Worm (Caenorhabditis elegans) whole organism, early embryonic: Measurements from ENCODE around the gene sax-2.

ENCODE experiments used
- B0310.2 ChIP-seq: sonication (generic microtip); optimal IDR thresholded peaks from 2 replicates; lab custom pipeline; 2016; ENCODE audit warnings: mild to moderate bottlenecking, missing genetic modification characterization, missing compliant biosample characterization
- F13C5.2 ChIP-seq: sonication (generic microtip); optimal IDR thresholded peaks from 2 replicates; lab custom pipeline; 2017; ENCODE audit warnings: mild to moderate bottlenecking, missing genetic modification characterization, inconsistent platforms, missing compliant biosample characterization
- aly-1 ChIP-seq: sonication (generic microtip); optimal IDR thresholded peaks from 2 replicates; lab custom pipeline; 2016; ENCODE audit warnings: missing genetic modification characterization, missing compliant biosample characterization
- ama-1 ChIP-seq: fragments of 150-350 bp; optimal IDR thresholded peaks from 2 replicates; lab custom pipeline; 2014
- ceh-13 ChIP-seq: fragments of 200-800 bp; sonication (Bioruptor generic); optimal IDR thresholded peaks from 2 replicates; lab custom pipeline; 2018; ENCODE audit warnings: mild to moderate bottlenecking, missing genetic modification characterization, missing compliant biosample characterization
- ceh-36 ChIP-seq: sonication (generic microtip); optimal IDR thresholded peaks from 2 replicates; lab custom pipeline; 2016; ENCODE audit warnings: missing genetic modification characterization, inconsistent platforms, missing compliant biosample characterization
- ets-7 ChIP-seq: sonication (generic microtip); optimal IDR thresholded peaks from 2 replicates; lab custom pipeline; 2016; ENCODE audit warnings: missing genotype, missing genetic modification characterization, missing compliant biosample characterization
- flt-1 ChIP-seq: fragments of 200-800 bp; sonication (Bioruptor generic); IDR thresholded peaks from 2 replicates; pipeline ENCODE4 v1.3.6; 2022; ENCODE audit warnings: missing genetic modification characterization, missing compliant biosample characterization
- hmbx-1 ChIP-seq: sonication (generic microtip); optimal IDR thresholded peaks from 2 replicates; lab custom pipeline; 2016; ENCODE audit warnings: mild to moderate bottlenecking, missing genetic modification characterization, missing compliant biosample characterization
- hmg-4 ChIP-seq: fragments of 200-800 bp; sonication (Bioruptor generic); optimal IDR thresholded peaks from 2 replicates; lab custom pipeline; 2018; ENCODE audit warnings: mild to moderate bottlenecking, missing genetic modification characterization, missing compliant biosample characterization
- hnd-1 ChIP-seq: sonication (generic microtip); optimal IDR thresholded peaks from 2 replicates; lab custom pipeline; 2016; ENCODE audit warnings: missing genetic modification characterization, missing compliant biosample characterization
- pes-1 ChIP-seq: fragments of 200-800 bp; sonication (Bioruptor generic); IDR thresholded peaks from 2 replicates; pipeline ENCODE4 v1.3.6; 2022; ENCODE audit warnings: missing genetic modification reagents, missing genetic modification characterization, missing compliant biosample characterization
- scrt-1 ChIP-seq: fragments of 200-800 bp; sonication (Bioruptor generic); IDR thresholded peaks from 2 replicates; pipeline ENCODE4 v1.3.6; 2022; ENCODE audit warnings: missing genetic modification characterization, missing compliant biosample characterization
- sea-1 ChIP-seq: fragments of 200-800 bp; sonication (Bioruptor generic); conservative IDR thresholded peaks from 2 replicates; pipeline ENCODE4 v1.3.6; 2022; ENCODE audit warnings: missing genetic modification characterization, missing compliant biosample characterization
- tbx-11 ChIP-seq: fragments of 200-800 bp; sonication (Bioruptor generic); IDR thresholded peaks from 2 replicates; pipeline ENCODE4 v1.3.6; 2022; ENCODE audit warnings: missing genetic modification characterization, missing compliant biosample characterization
- tbx-37 ChIP-seq: fragments of 200-800 bp; sonication (Bioruptor generic); conservative IDR thresholded peaks from 2 replicates; pipeline ENCODE4 v1.3.6; 2022; ENCODE audit warnings: missing genetic modification reagents, missing genetic modification characterization, missing compliant biosample characterization
- tra-4 ChIP-seq: sonication (generic microtip); optimal IDR thresholded peaks from 2 replicates; lab custom pipeline; 2017; ENCODE audit warnings: missing genetic modification characterization, missing compliant biosample characterization

The sax-2 gene

ce11 chrIII:5129261-5129660 lies 19.8 kb downstream of the sax-2 start:
- TF ChIP-seq ets-7 (tag; lab: Kevin White, UChicago) (no peak), B0310.2 (tag; lab: Kevin White, UChicago) (no peak), aly-1 (tag; lab: Kevin White, UChicago) (no peak), hnd-1 (tag; lab: Kevin White, UChicago) (no peak), ceh-36 (no peak), ceh-13 (no peak)

ce11 chrIII:5130654-5131053 lies 21.2 kb downstream of the sax-2 start:
- TF ChIP-seq flt-1 (GFP tag; lab: Robert Waterston, UW) (no peak), hmbx-1 (tag; lab: Kevin White, UChicago) (no peak), ceh-36 (no peak), pes-1 (no peak), aly-1 (tag; lab: Kevin White, UChicago) (no peak), ets-7 (tag; lab: Kevin White, UChicago) (no peak), B0310.2 (tag; lab: Kevin White, UChicago) (no peak)

- no peak for TF ChIP-seq flt-1 (GFP tag; lab: Robert Waterston, UW)
- TF ChIP-seq ceh-13 = no peak
- TF ChIP-seq tbx-37 (GFP tag; lab: Robert Waterston, UW) = no peak
- no peak for TF ChIP-seq aly-1 (tag; lab: Kevin White, UChicago)
- TF ChIP-seq sea-1 (GFP tag; lab: Robert Waterston, UW) = no peak
- TF ChIP-seq ets-7 (tag; lab: Kevin White, UChicago) = no peak
- TF ChIP-seq ama-1 (lab: Kevin White, UChicago) = no peak
- no peak for TF ChIP-seq hmg-4 (GFP tag; lab: Kevin White, UChicago)
These were observed 25.0 kb downstream of the sax-2 start for ce11 chrIII:5134506-5134905.

ce11 chrIII:5136033-5136597 lies 26.6 kb downstream of the sax-2 start, which contains the start of gene tbx-2:
tbx-2 (minus strand) TSS chrIII:5136296.
- TF ChIP-seq ets-7 (tag; lab: Kevin White, UChicago) = no peak
- TF ChIP-seq ama-1 (lab: Kevin White, UChicago) = no peak
- no peak for TF ChIP-seq tbx-37 (GFP tag; lab: Robert Waterston, UW)
- TF ChIP-seq tra-4 (tag; lab: Kevin White, UChicago) = no peak
- TF ChIP-seq aly-1 (tag; lab: Kevin White, UChicago) = peak; percentile 17
- TF ChIP-seq sea-1 (GFP tag; lab: Robert Waterston, UW) = 0 out of 2 replicates have a peak, but pooled peaks have one; percentile 26
- TF ChIP-seq tbx-11 (GFP tag; lab: Robert Waterston, UW) = no peak
- 0 out of 2 replicates have a peak, but pooled peaks have one; percentile 62 for TF ChIP-seq scrt-1
- TF ChIP-seq hnd-1 (tag; lab: Kevin White, UChicago) = no peak

ce11 chrIII:5137099-5137498 lies 27.6 kb downstream of the sax-2 start:
- no peak for TF ChIP-seq hmbx-1 (tag; lab: Kevin White, UChicago)
- TF ChIP-seq tbx-11 (GFP tag; lab: Robert Waterston, UW) = no peak
- TF ChIP-seq ceh-13 = no peak
- TF ChIP-seq B0310.2 (tag; lab: Kevin White, UChicago) = no peak
- no peak for TF ChIP-seq F13C5.2 (tag; lab: Kevin White, UChicago)
- TF ChIP-seq sea-1 (GFP tag; lab: Robert Waterston, UW) = no peak
- no peak for TF ChIP-seq pes-1
- TF ChIP-seq tra-4 (tag; lab: Kevin White, UChicago) = no peak
- no peak for TF ChIP-seq flt-1 (GFP tag; lab: Robert Waterston, UW)
- no peak for TF ChIP-seq hnd-1 (tag; lab: Kevin White, UChicago)
- no peak for TF ChIP-seq hmg-4 (GFP tag; lab: Kevin White, UChicago)
- TF ChIP-seq ceh-36 = no peak
- TF ChIP-seq ama-1 (lab: Kevin White, UChicago) = no peak
- TF ChIP-seq ets-7 (tag; lab: Kevin White, UChicago) = no peak
- TF ChIP-seq tbx-37 (GFP tag; lab: Robert Waterston, UW) = no peak
- TF ChIP-seq scrt-1 = no peak
- no peak for TF ChIP-seq aly-1 (tag; lab: Kevin White, UChicago)

- TF ChIP-seq scrt-1 = no peak
- no peak for TF ChIP-seq aly-1 (tag; lab: Kevin White, UChicago)
- no peak for TF ChIP-seq hnd-1 (tag; lab: Kevin White, UChicago)
- TF ChIP-seq tra-4 (tag; lab: Kevin White, UChicago) = no peak
- TF ChIP-seq F13C5.2 (tag; lab: Kevin White, UChicago) = no peak
- TF ChIP-seq sea-1 (GFP tag; lab: Robert Waterston, UW) = no peak
- TF ChIP-seq flt-1 (GFP tag; lab: Robert Waterston, UW) = no peak
- TF ChIP-seq ama-1 (lab: Kevin White, UChicago) = no peak
- TF ChIP-seq tbx-37 (GFP tag; lab: Robert Waterston, UW) = no peak
- TF ChIP-seq ceh-13 = no peak
- no peak for TF ChIP-seq B0310.2 (tag; lab: Kevin White, UChicago)
- TF ChIP-seq hmg-4 (GFP tag; lab: Kevin White, UChicago) = no peak
- no peak for TF ChIP-seq hmbx-1 (tag; lab: Kevin White, UChicago)
- TF ChIP-seq ceh-36 = no peak
- TF ChIP-seq tbx-11 (GFP tag; lab: Robert Waterston, UW) = no peak
- TF ChIP-seq pes-1 = no peak
- TF ChIP-seq ets-7 (tag; lab: Kevin White, UChicago) = no peak
These were observed 28.2 kb downstream of the sax-2 start for ce11 chrIII:5137685-5138084.

- TF ChIP-seq pes-1 = no peak
- no peak for TF ChIP-seq hnd-1 (tag; lab: Kevin White, UChicago)
- no peak for TF ChIP-seq sea-1 (GFP tag; lab: Robert Waterston, UW)
- TF ChIP-seq tbx-37 (GFP tag; lab: Robert Waterston, UW) = no peak
- no peak for TF ChIP-seq F13C5.2 (tag; lab: Kevin White, UChicago)
- no peak for TF ChIP-seq aly-1 (tag; lab: Kevin White, UChicago)
- no peak for TF ChIP-seq hmbx-1 (tag; lab: Kevin White, UChicago)
- TF ChIP-seq ama-1 (lab: Kevin White, UChicago) = no peak
- TF ChIP-seq ceh-36 = no peak
- no peak for TF ChIP-seq ceh-13
These were observed 29.5 kb downstream of the sax-2 start for ce11 chrIII:5138940-5139533.
